Worm (Caenorhabditis elegans) whole organism, L3 larva: Measurements from ENCODE around the gene srj-40.

Experiments
- fos-1 ChIP-seq: fragments of 150-350 bp; optimal IDR thresholded peaks from 2 replicates; lab custom pipeline; 2014; ENCODE audit warnings: missing biosample characterization, missing genetic modification characterization
- snpc-4 ChIP-seq: fragments of 150-350 bp; optimal IDR thresholded peaks from 2 replicates; lab custom pipeline; 2014; ENCODE audit warnings: missing biosample characterization, missing genetic modification characterization

DNA sequence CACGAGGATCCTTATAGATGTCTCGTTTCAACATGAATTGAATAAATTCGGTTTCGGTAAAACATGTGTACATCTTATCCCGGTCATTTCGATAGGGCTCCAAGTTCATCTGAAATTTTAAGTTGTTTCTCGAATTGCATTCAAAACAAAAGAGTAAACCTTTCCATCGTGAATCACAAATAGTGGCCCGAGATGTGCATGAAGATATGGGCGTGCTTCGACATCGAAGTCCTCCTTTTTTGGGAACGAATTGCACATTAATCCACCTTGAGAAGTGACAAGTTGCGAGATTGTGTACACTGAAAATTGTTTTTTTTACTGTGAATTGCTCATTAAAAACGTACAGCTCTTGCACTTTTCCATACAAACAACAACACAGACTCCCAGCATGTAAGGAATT, 45.5 kb upstream of the srj-40 start:
- no peak for TF ChIP-seq fos-1 (tag; lab: Kevin White, UChicago)
- no peak for TF ChIP-seq snpc-4 (tag; lab: Kevin White, UChicago)
